Worm (Caenorhabditis elegans): ENCODE measurements around the gene mltn-13.

- no peak for TF ChIP-seq lin-13 (GFP tag; optimal IDR thresholded peaks at IDR 0.05)
- no peak for TF ChIP-seq elt-3 (tag; optimal IDR thresholded peaks at IDR 0.05)
- no peak for TF ChIP-seq Y55F3AM.14 (GFP tag; optimal IDR thresholded peaks at IDR 0.05)
- no peak for TF ChIP-seq nhr-237 (tag; optimal IDR thresholded peaks at IDR 0.05)
- TF ChIP-seq lsy-2 (tag; optimal IDR thresholded peaks at IDR 0.05): no peak
- TF ChIP-seq nhr-21 (tag; optimal IDR thresholded peaks at IDR 0.05): no peak
- TF ChIP-seq unc-62 (GFP tag; optimal IDR thresholded peaks at IDR 0.05): no peak
- TF ChIP-seq zag-1 (tag; optimal IDR thresholded peaks at IDR 0.05): no peak
- TF ChIP-seq blmp-1 (tag; optimal IDR thresholded peaks at IDR 0.05; ENCODE audit: insufficient read depth): no peak
- TF ChIP-seq lin-39 (tag; optimal IDR thresholded peaks at IDR 0.05): no peak
- TF ChIP-seq nhr-25 (tag; optimal IDR thresholded peaks at IDR 0.05): no peak
- no peak for TF ChIP-seq F13H6.1 (tag; optimal IDR thresholded peaks at IDR 0.05)
- TF ChIP-seq C34F6.9 (tag; optimal IDR thresholded peaks at IDR 0.05): no peak
These were observed 45.3 kb downstream of the mltn-13 start, which contains the start of gene D1079.1 for ce11 chrX:4402854-4403253.

Measured in whole organism, L2 larva.